Worm (Caenorhabditis elegans) whole organism, late embryonic: ENCODE measurements around the gene C34D4.4.

ENCODE experiments used
- K09A11.1 ChIP-seq: sonication (generic microtip); optimal IDR thresholded peaks from 2 replicates; lab custom pipeline; 2017; ENCODE audit warnings: antibody characterized with exemption, mild to moderate bottlenecking, missing genetic modification characterization, missing compliant biosample characterization; ENCODE audit not compliant: insufficient read depth
- Y22D7AL.16 ChIP-seq: sonication (generic microtip); optimal IDR thresholded peaks from 2 replicates; lab custom pipeline; 2016; ENCODE audit warnings: missing genetic modification characterization, missing compliant biosample characterization
- elt-2 ChIP-seq: sonication (generic microtip); optimal IDR thresholded peaks from 2 replicates; lab custom pipeline; 2016; ENCODE audit warnings: missing genetic modification reagents, missing genetic modification characterization, missing compliant biosample characterization
- pha-4 ChIP-seq: fragments of 150-350 bp; optimal IDR thresholded peaks from 2 replicates; lab custom pipeline; 2018; ENCODE audit warnings: missing biosample characterization, missing genetic modification reagents, missing genetic modification characterization
- sox-4 ChIP-seq: sonication (generic microtip); optimal IDR thresholded peaks from 2 replicates; lab custom pipeline; 2017; ENCODE audit warnings: mild to moderate bottlenecking, missing genetic modification characterization, inconsistent platforms, missing compliant biosample characterization
- tbx-7 ChIP-seq: sonication (generic microtip); optimal IDR thresholded peaks from 2 replicates; lab custom pipeline; 2016; ENCODE audit warnings: missing genotype, missing genetic modification characterization, missing compliant biosample characterization

- TF ChIP-seq sox-4 (no peak), K09A11.1 (no peak), tbx-7 (tag; lab: Kevin White, UChicago) (no peak), Y22D7AL.16 (tag; lab: Kevin White, UChicago) (no peak), pha-4 (no peak), elt-2 (tag; lab: Kevin White, UChicago) (no peak)
Observed at ce11 chrIV:7154356-7154755, 5.2 kb downstream of the C34D4.4 start, which contains the start of gene C34D4.2.
